Worm (Caenorhabditis elegans) whole organism, early embryonic: ENCODE data around the gene egl-45.

Source experiments
- B0310.2 ChIP-seq: sonication (generic microtip); optimal IDR thresholded peaks from 2 replicates; lab custom pipeline; 2016; ENCODE audit warnings: mild to moderate bottlenecking, missing genetic modification characterization, missing compliant biosample characterization
- F13C5.2 ChIP-seq: sonication (generic microtip); optimal IDR thresholded peaks from 2 replicates; lab custom pipeline; 2017; ENCODE audit warnings: mild to moderate bottlenecking, missing genetic modification characterization, inconsistent platforms, missing compliant biosample characterization
- aly-1 ChIP-seq: sonication (generic microtip); optimal IDR thresholded peaks from 2 replicates; lab custom pipeline; 2016; ENCODE audit warnings: missing genetic modification characterization, missing compliant biosample characterization
- ama-1 ChIP-seq: fragments of 150-350 bp; optimal IDR thresholded peaks from 2 replicates; lab custom pipeline; 2014
- ets-7 ChIP-seq: sonication (generic microtip); optimal IDR thresholded peaks from 2 replicates; lab custom pipeline; 2016; ENCODE audit warnings: missing genotype, missing genetic modification characterization, missing compliant biosample characterization
- pes-1 ChIP-seq: fragments of 200-800 bp; sonication (Bioruptor generic); IDR thresholded peaks from 2 replicates; pipeline ENCODE4 v1.3.6; 2022; ENCODE audit warnings: missing genetic modification reagents, missing genetic modification characterization, missing compliant biosample characterization
- scrt-1 ChIP-seq: fragments of 200-800 bp; sonication (Bioruptor generic); IDR thresholded peaks from 2 replicates; pipeline ENCODE4 v1.3.6; 2022; ENCODE audit warnings: missing genetic modification characterization, missing compliant biosample characterization
- tbx-11 ChIP-seq: fragments of 200-800 bp; sonication (Bioruptor generic); IDR thresholded peaks from 2 replicates; pipeline ENCODE4 v1.3.6; 2022; ENCODE audit warnings: missing genetic modification characterization, missing compliant biosample characterization
- tbx-37 ChIP-seq: fragments of 200-800 bp; sonication (Bioruptor generic); conservative IDR thresholded peaks from 2 replicates; pipeline ENCODE4 v1.3.6; 2022; ENCODE audit warnings: missing genetic modification reagents, missing genetic modification characterization, missing compliant biosample characterization
- tra-4 ChIP-seq: sonication (generic microtip); optimal IDR thresholded peaks from 2 replicates; lab custom pipeline; 2017; ENCODE audit warnings: missing genetic modification characterization, missing compliant biosample characterization

DNA sequence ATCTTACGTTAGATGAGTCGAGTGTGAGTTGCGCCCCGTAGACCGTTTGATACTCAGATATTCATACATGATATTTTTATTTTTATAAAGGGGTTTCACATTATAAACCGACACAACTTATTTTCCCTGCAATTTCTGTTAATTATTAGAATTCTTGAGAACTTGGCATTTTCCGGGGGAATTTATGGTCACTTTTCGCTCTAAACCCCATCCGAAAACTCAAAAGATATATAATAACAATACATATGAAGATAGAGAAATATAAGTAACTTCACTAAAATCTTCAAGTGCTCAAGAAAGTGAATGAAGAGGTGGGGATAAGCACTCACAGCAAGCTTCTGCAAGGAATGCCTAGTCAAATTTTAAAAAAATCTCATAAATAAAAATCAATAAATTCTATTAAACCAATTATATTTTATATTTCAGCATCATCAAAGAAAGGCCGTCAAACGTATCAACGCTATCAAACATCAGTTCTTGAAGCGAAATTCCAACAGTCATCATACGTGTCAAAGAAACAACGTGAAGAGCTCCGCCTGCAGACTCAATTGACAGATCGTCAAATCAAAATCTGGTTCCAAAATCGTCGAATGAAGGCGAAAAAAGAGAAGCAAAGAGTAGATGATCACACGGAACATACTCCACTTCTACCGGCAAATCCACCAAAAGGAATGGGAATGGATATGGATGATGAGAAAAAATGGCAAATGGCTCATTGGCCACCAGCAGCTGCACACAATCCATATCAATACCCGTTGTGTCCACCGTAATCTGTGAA, 12.7 kb downstream of the egl-45 start:
- TF ChIP-seq tra-4 (tag; lab: Kevin White, UChicago), result no peak
- TF ChIP-seq ets-7 (tag; lab: Kevin White, UChicago), result no peak
- no peak for TF ChIP-seq ama-1
- TF ChIP-seq scrt-1 (GFP tag; lab: Robert Waterston, UW), result no peak
- no peak for TF ChIP-seq F13C5.2 (tag; lab: Kevin White, UChicago)
- no peak for TF ChIP-seq tbx-37 (GFP tag; lab: Robert Waterston, UW)
- TF ChIP-seq aly-1, result no peak
- TF ChIP-seq B0310.2 (tag; lab: Kevin White, UChicago), result no peak
- TF ChIP-seq tbx-11 (GFP tag; lab: Robert Waterston, UW), result no peak
- TF ChIP-seq pes-1, result no peak
